Fruit fly (Drosophila melanogaster) whole organism, prepupa: Measurements from ENCODE around the gene Df31.
A peak's percentile ranks its signal among the peaks of the same experiment; 100 is the strongest.

Source experiments
- CG11762 ChIP-seq: fragments of 200-800 bp; sonication (Bioruptor generic); optimal IDR thresholded peaks from 3 replicates; lab custom pipeline; 2016; ENCODE audit warnings: missing biosample characterization, missing genetic modification characterization; ENCODE audit not compliant: insufficient read depth
- CG3919 ChIP-seq: fragments of 200-800 bp; sonication (Bioruptor generic); optimal IDR thresholded peaks from 3 replicates; lab custom pipeline; 2016; ENCODE audit warnings: missing biosample characterization, missing genetic modification characterization
- CG6808 ChIP-seq: fragments of 200-800 bp; sonication (Bioruptor generic); optimal IDR thresholded peaks from 3 replicates; lab custom pipeline; 2017; ENCODE audit warnings: missing biosample characterization, missing genetic modification characterization, mild to moderate bottlenecking, moderate library complexity, missing genetic modification reagents
- CG7368 ChIP-seq: fragments of 200-800 bp; sonication (Bioruptor generic); optimal IDR thresholded peaks from 3 replicates; lab custom pipeline; 2016; ENCODE audit warnings: missing biosample characterization, missing genetic modification characterization
- CG8319 ChIP-seq: fragments of 200-800 bp; sonication (Bioruptor generic); optimal IDR thresholded peaks from 3 replicates; lab custom pipeline; 2016; ENCODE audit warnings: missing biosample characterization, missing genetic modification characterization
- Eip75B ChIP-seq: fragments of 200-800 bp; sonication (Bioruptor generic); optimal IDR thresholded peaks from 3 replicates; lab custom pipeline; 2016; ENCODE audit warnings: missing biosample characterization, missing genetic modification characterization
- Eip93F ChIP-seq: fragments of 200-800 bp; sonication (Bioruptor generic); optimal IDR thresholded peaks from 2 replicates; lab custom pipeline; 2016; ENCODE audit warnings: missing biosample characterization, mild to moderate bottlenecking, missing genetic modification characterization
- Gug ChIP-seq: fragments of 200-800 bp; sonication (Bioruptor generic); IDR thresholded peaks from 2 replicates; pipeline ENCODE4 v1.3.6; 2022; ENCODE audit warnings: missing biosample characterization, missing genetic modification characterization
- Hr38 ChIP-seq: sonication (Bioruptor generic); optimal IDR thresholded peaks from 2 replicates; lab custom pipeline; 2016; ENCODE audit warnings: missing biosample characterization, missing genetic modification characterization
- fd59A ChIP-seq: fragments of 200-800 bp; sonication (Bioruptor generic); optimal IDR thresholded peaks from 2 replicates; lab custom pipeline; 2017; ENCODE audit warnings: missing biosample characterization, mild to moderate bottlenecking, missing genetic modification characterization, missing genetic modification reagents

Df31 gene

dm6 chr2L:21617949-21618348 lies 11.8 kb downstream of the Df31 start:
- TF ChIP-seq Eip93F (GFP tag; lab: Kevin White, UChicago) (no peak), Hr38 (GFP tag; lab: Kevin White, UChicago) (no peak), CG3919 (GFP tag; lab: Kevin White, UChicago) (no peak), Eip75B (GFP tag; lab: Kevin White, UChicago) (no peak), CG7368 (GFP tag; lab: Kevin White, UChicago) (no peak), CG11762 (GFP tag; lab: Kevin White, UChicago) (no peak), Gug (GFP tag; lab: Robert Waterston, UW) (no peak), CG8319 (GFP tag; lab: Kevin White, UChicago) (no peak)

DNA sequence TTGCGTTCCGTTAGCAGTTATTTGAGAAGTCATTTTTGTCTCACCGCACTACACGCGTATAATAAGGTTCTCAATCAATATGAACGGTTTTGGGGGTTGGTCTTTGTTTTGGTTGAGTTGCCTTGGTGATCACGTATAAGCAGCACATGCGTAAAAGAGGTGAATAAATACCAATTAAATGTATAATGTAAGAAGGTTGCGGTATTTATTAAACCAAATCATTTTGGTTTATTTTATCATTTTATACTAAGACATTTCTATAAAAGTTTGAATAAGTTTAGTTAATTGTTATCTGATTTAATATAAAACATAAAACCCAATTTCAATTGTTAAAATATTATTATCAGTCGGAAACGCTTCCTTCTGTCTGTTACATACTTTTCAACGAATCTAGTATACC lies 40.4 kb downstream of the Df31 start, which contains the start of gene nompB:
Gene nompB (minus strand): TSS at position 101 of the 400 bp plus-strand sequence.
- no peak for TF ChIP-seq fd59A
- peak; percentile 34 for TF ChIP-seq CG6808 (GFP tag; lab: Kevin White, UChicago)
